Worm (Caenorhabditis elegans) whole organism, L4 larva: ENCODE measurements around the gene epi-1.

ENCODE experiments used
- D1046.2 ChIP-seq: fragments of 200-800 bp; sonication (Bioruptor generic); IDR thresholded peaks from 2 replicates; pipeline ENCODE4 v1.3.6; 2022; ENCODE audit warnings: missing genetic modification characterization, missing compliant biosample characterization
- F10B5.3 ChIP-seq: sonication (generic microtip); optimal IDR thresholded peaks from 2 replicates; lab custom pipeline; 2016; ENCODE audit warnings: mild to moderate bottlenecking, missing genetic modification characterization, missing compliant biosample characterization
- F37D6.2 ChIP-seq: sonication (generic microtip); optimal IDR thresholded peaks from 2 replicates; lab custom pipeline; 2016; ENCODE audit warnings: mild to moderate bottlenecking, missing genetic modification characterization, missing compliant biosample characterization
- F49E8.2 ChIP-seq: sonication (generic microtip); optimal IDR thresholded peaks from 2 replicates; lab custom pipeline; 2016; ENCODE audit warnings: missing compliant biosample characterization, mild to moderate bottlenecking, missing genetic modification characterization, borderline replicate concordance
- Y48G9A.11 ChIP-seq: fragments of 200-800 bp; sonication (Bioruptor generic); IDR thresholded peaks from 2 replicates; pipeline ENCODE4 v1.3.6; 2022; ENCODE audit warnings: missing genetic modification reagents, missing genetic modification characterization, missing compliant biosample characterization
- Y75B8A.6 ChIP-seq: fragments of 200-800 bp; sonication (Bioruptor generic); IDR thresholded peaks from 2 replicates; pipeline ENCODE4 v1.3.6; 2022; ENCODE audit warnings: missing genetic modification reagents, missing genetic modification characterization, missing compliant biosample characterization
- aha-1 ChIP-seq: fragments of 150-350 bp; peaks from one replicate; lab custom pipeline; 2014; ENCODE audit warnings: missing biosample characterization, missing genetic modification characterization
- arid-1 ChIP-seq: fragments of 200-800 bp; sonication (Bioruptor generic); conservative IDR thresholded peaks from 2 replicates; pipeline ENCODE4 v1.3.6; 2022; ENCODE audit warnings: missing genetic modification reagents, missing genetic modification characterization, missing compliant biosample characterization
- attf-4 ChIP-seq: sonication (generic microtip); optimal IDR thresholded peaks from 3 replicates; lab custom pipeline; 2017; ENCODE audit warnings: missing biosample characterization, missing genetic modification characterization
- ceh-20 ChIP-seq: fragments of 200-800 bp; sonication (Bioruptor generic); IDR thresholded peaks from 2 replicates; pipeline ENCODE4 v1.3.6; 2022; ENCODE audit warnings: missing genetic modification reagents, missing genetic modification characterization, missing compliant biosample characterization
- ceh-28 ChIP-seq: fragments of 150-350 bp; optimal IDR thresholded peaks from 2 replicates; lab custom pipeline; 2014; ENCODE audit warnings: missing biosample characterization, missing genetic modification reagents, missing genetic modification characterization
- ceh-44 ChIP-seq: fragments of 200-800 bp; sonication (Bioruptor generic); IDR thresholded peaks from 2 replicates; pipeline ENCODE4 v1.3.6; 2022; ENCODE audit warnings: missing genetic modification reagents, missing genetic modification characterization, missing compliant biosample characterization
- ceh-62 ChIP-seq: sonication (generic microtip); optimal IDR thresholded peaks from 2 replicates; lab custom pipeline; 2017; ENCODE audit warnings: missing biosample characterization, missing genetic modification characterization
- ceh-82 ChIP-seq: sonication (generic microtip); optimal IDR thresholded peaks from 2 replicates; lab custom pipeline; 2017; ENCODE audit warnings: missing biosample characterization, missing genetic modification characterization
- ces-1 ChIP-seq: fragments of 150-350 bp; sonication (generic microtip); optimal IDR thresholded peaks from 4 replicates; lab custom pipeline; 2014; ENCODE audit warnings: missing biosample characterization, missing genetic modification reagents, missing genetic modification characterization
- ctbp-1 ChIP-seq: fragments of 200-800 bp; sonication (Bioruptor generic); IDR thresholded peaks from 2 replicates; pipeline ENCODE4 v1.3.6; 2022; ENCODE audit warnings: missing genetic modification reagents, missing genetic modification characterization, missing compliant biosample characterization
- daf-12 ChIP-seq: fragments of 150-350 bp; optimal IDR thresholded peaks from 2 replicates; lab custom pipeline; 2014; ENCODE audit warnings: missing biosample characterization, missing genetic modification reagents, missing genetic modification characterization
- daf-16 ChIP-seq, 3 experiments: sonication (generic microtip); optimal IDR thresholded peaks; 2 replicates each; lab custom pipeline; 2016 to 2017; ENCODE audit warnings: missing genetic modification characterization in 3 of 3, missing genetic modification reagents in 3 of 3, mild to moderate bottlenecking in 2 of 3, missing compliant biosample characterization in 2 of 3, missing biosample characterization in 1 of 3, moderate library complexity in 1 of 3
- daf-8 ChIP-seq: fragments of 200-800 bp; sonication (Bioruptor generic); IDR thresholded peaks from 2 replicates; pipeline ENCODE4 v1.3.6; 2022; ENCODE audit warnings: missing genetic modification characterization, missing compliant biosample characterization
- dmd-6 ChIP-seq: fragments of 200-800 bp; sonication (Bioruptor generic); IDR thresholded peaks from 2 replicates; pipeline ENCODE4 v1.3.6; 2022; ENCODE audit warnings: missing genetic modification reagents, missing genetic modification characterization, missing compliant biosample characterization
- hlh-11 ChIP-seq: fragments of 200-800 bp; sonication (Bioruptor generic); optimal IDR thresholded peaks from 2 replicates; lab custom pipeline; 2018; ENCODE audit warnings: mild to moderate bottlenecking, missing genetic modification characterization, missing compliant biosample characterization
- hlh-30 ChIP-seq: sonication (generic microtip); optimal IDR thresholded peaks from 2 replicates; lab custom pipeline; 2017; ENCODE audit warnings: antibody characterized with exemption, mild to moderate bottlenecking, missing genetic modification characterization, missing compliant biosample characterization; ENCODE audit not compliant: insufficient read depth
- jun-1 ChIP-seq: fragments of 150-350 bp; optimal IDR thresholded peaks from 2 replicates; lab custom pipeline; 2014; ENCODE audit warnings: missing biosample characterization, missing genetic modification reagents, missing genetic modification characterization
- lim-7 ChIP-seq: fragments of 200-800 bp; sonication (Bioruptor generic); IDR thresholded peaks from 2 replicates; pipeline ENCODE4 v1.3.6; 2022; ENCODE audit warnings: missing genetic modification characterization, missing compliant biosample characterization
- lin-1 ChIP-seq: fragments of 200-800 bp; sonication (Bioruptor generic); IDR thresholded peaks from 2 replicates; pipeline ENCODE4 v1.3.6; 2022; ENCODE audit warnings: missing genetic modification reagents, missing genetic modification characterization, missing compliant biosample characterization
- lin-29 ChIP-seq: fragments of 200-800 bp; sonication (Bioruptor generic); IDR thresholded peaks from 2 replicates; pipeline ENCODE4 v1.3.6; 2022; ENCODE audit warnings: missing genetic modification reagents, missing genetic modification characterization, missing compliant biosample characterization
- lsy-2 ChIP-seq, 2 experiments: fragments of 150-350 bp in 1 of 2; sonication (generic microtip) in 1 of 2; optimal IDR thresholded peaks; 2 replicates each; lab custom pipeline; 2014 to 2017; ENCODE audit warnings: missing biosample characterization in 2 of 2, missing genetic modification characterization in 2 of 2
- madf-9 ChIP-seq: fragments of 200-800 bp; sonication (Bioruptor generic); conservative IDR thresholded peaks from 2 replicates; pipeline ENCODE4 v1.3.6; 2022; ENCODE audit warnings: missing genetic modification reagents, missing genetic modification characterization, missing compliant biosample characterization
- mdl-1 ChIP-seq, 2 experiments: fragments of 150-350 bp in 1 of 2; sonication (generic microtip) in 1 of 2; optimal IDR thresholded peaks; 2 replicates each; lab custom pipeline; 2014 to 2017; ENCODE audit warnings: missing biosample characterization in 2 of 2, missing genetic modification characterization in 2 of 2
- mdt-29 ChIP-seq: fragments of 200-800 bp; sonication (Bioruptor generic); IDR thresholded peaks from 2 replicates; pipeline ENCODE4 v1.3.6; 2022; ENCODE audit warnings: missing genetic modification reagents, missing genetic modification characterization, missing compliant biosample characterization
- mes-2 ChIP-seq: sonication (generic microtip); optimal IDR thresholded peaks from 2 replicates; lab custom pipeline; 2016; ENCODE audit warnings: missing genotype, mild to moderate bottlenecking, missing genetic modification characterization, missing compliant biosample characterization; ENCODE audit not compliant: poor library complexity, severe bottlenecking
- mxl-2 ChIP-seq: fragments of 200-800 bp; sonication (Bioruptor generic); conservative IDR thresholded peaks from 2 replicates; pipeline ENCODE4 v1.3.6; 2022; ENCODE audit warnings: missing genetic modification reagents, missing genetic modification characterization, missing compliant biosample characterization
- mxl-3 ChIP-seq: fragments of 200-800 bp; sonication (Bioruptor generic); optimal IDR thresholded peaks from 2 replicates; lab custom pipeline; 2018; ENCODE audit warnings: mild to moderate bottlenecking, missing genetic modification characterization, missing compliant biosample characterization
- nhr-10 ChIP-seq: fragments of 150-350 bp; optimal IDR thresholded peaks from 2 replicates; lab custom pipeline; 2014; ENCODE audit warnings: missing biosample characterization, missing genetic modification characterization
- nhr-102 ChIP-seq: sonication (generic microtip); optimal IDR thresholded peaks from 2 replicates; lab custom pipeline; 2016; ENCODE audit warnings: mild to moderate bottlenecking, missing genetic modification characterization, moderate library complexity, missing compliant biosample characterization
- nhr-11 ChIP-seq: fragments of 150-350 bp; optimal IDR thresholded peaks from 2 replicates; lab custom pipeline; 2014; ENCODE audit warnings: missing biosample characterization, missing genetic modification characterization
- nhr-111 ChIP-seq: fragments of 200-800 bp; sonication (Bioruptor generic); optimal IDR thresholded peaks from 2 replicates; lab custom pipeline; 2018; ENCODE audit warnings: mild to moderate bottlenecking, missing genetic modification characterization, missing compliant biosample characterization
- nhr-237 ChIP-seq: sonication (generic microtip); optimal IDR thresholded peaks from 2 replicates; lab custom pipeline; 2017; ENCODE audit warnings: missing biosample characterization, missing genetic modification characterization
- nhr-42 ChIP-seq: fragments of 200-800 bp; sonication (Bioruptor generic); IDR thresholded peaks from 2 replicates; pipeline ENCODE4 v1.3.6; 2022; ENCODE audit warnings: missing genetic modification characterization, missing compliant biosample characterization
- nhr-6 ChIP-seq: fragments of 150-350 bp; optimal IDR thresholded peaks from 2 replicates; lab custom pipeline; 2014; ENCODE audit warnings: missing biosample characterization, missing genetic modification characterization
- nhr-77 ChIP-seq: fragments of 150-350 bp; optimal IDR thresholded peaks from 2 replicates; lab custom pipeline; 2014; ENCODE audit warnings: missing biosample characterization, missing genetic modification characterization
- saeg-2 ChIP-seq: fragments of 200-800 bp; sonication (Bioruptor generic); IDR thresholded peaks from 2 replicates; pipeline ENCODE4 v1.3.6; 2022; ENCODE audit warnings: missing genetic modification reagents, missing genetic modification characterization, missing compliant biosample characterization
- snpc-1.2 ChIP-seq: fragments of 200-800 bp; sonication (Bioruptor generic); IDR thresholded peaks from 2 replicates; pipeline ENCODE4 v1.3.6; 2022; ENCODE audit warnings: missing genetic modification reagents, missing genetic modification characterization, missing compliant biosample characterization
- snpc-4 ChIP-seq: fragments of 150-350 bp; optimal IDR thresholded peaks from 2 replicates; lab custom pipeline; 2014; ENCODE audit warnings: missing biosample characterization, missing genetic modification characterization
- tag-97 ChIP-seq: fragments of 200-800 bp; sonication (Bioruptor generic); IDR thresholded peaks from 2 replicates; pipeline ENCODE4 v1.3.6; 2022; ENCODE audit warnings: missing genetic modification characterization, missing compliant biosample characterization
- unc-62 ChIP-seq, 3 experiments: fragments of 150-350 bp in 1 of 3; sonication (generic microtip); optimal IDR thresholded peaks in 2 of 3; peaks in 1 of 3; 1 replicate in 1 of 3; 2 replicates in 2 of 3; lab custom pipeline; 2014 to 2017; ENCODE audit warnings: missing biosample characterization in 3 of 3, missing genetic modification characterization in 3 of 3, missing genetic modification reagents in 3 of 3, missing genotype in 1 of 3
- vab-7 ChIP-seq: fragments of 200-800 bp; sonication (Bioruptor generic); IDR thresholded peaks from 2 replicates; pipeline ENCODE4 v1.3.6; 2022; ENCODE audit warnings: missing genetic modification reagents, missing genetic modification characterization, missing compliant biosample characterization
- zag-1 ChIP-seq: fragments of 150-350 bp; optimal IDR thresholded peaks from 2 replicates; lab custom pipeline; 2014; ENCODE audit warnings: missing biosample characterization, missing genetic modification characterization
- zip-2 ChIP-seq: fragments of 150-350 bp; optimal IDR thresholded peaks from 2 replicates; lab custom pipeline; 2014; ENCODE audit warnings: missing biosample characterization, missing genetic modification characterization

Gene epi-1

DNA sequence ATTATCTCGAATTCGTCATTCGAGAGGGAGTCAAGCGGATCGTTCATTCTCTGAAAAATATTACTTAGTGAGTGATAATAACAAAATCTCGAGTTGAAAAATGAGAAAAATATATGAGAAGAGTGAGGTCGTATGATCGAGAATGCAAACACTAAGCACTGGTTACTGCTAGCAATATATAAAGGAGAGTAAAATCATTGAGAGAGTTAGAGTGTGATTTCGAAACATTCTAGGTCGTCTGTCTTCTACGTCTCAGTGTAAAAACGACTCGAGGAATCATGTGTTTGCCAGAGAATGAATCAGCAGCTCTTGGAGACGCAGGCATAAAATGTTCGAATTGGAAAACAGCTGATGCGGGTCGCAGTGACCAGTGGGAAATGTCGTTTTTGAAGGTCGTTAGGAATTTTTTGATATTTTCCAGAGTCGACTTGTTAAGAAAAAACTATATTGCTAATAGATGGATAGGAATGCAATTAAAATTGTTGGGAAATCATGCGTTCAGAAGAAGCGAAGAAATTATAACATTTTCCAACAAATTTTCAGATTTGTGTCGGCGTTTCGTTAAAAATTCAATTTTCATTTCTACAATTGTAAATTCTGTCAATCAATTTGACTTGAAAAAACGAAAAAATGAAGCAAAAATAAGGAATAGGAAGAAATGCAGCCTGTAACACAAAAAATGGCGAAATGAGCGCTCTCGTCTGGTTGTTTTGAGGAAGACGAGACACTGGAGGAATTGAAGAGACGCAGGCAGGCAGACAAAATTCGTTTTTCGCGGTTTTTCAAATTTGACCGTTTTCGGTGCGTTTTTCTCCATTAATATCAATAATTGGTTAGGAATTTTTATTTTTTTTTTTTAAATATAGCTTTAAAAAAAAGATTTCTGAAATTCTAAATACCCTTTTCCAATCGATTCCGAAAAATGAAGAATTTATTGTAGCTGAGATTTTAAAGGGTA, 30.7 kb downstream of the epi-1 start, which contains the start of gene allo-1 (continued):
- TF ChIP-seq lim-7 (GFP tag; lab: Robert Waterston, UW) (no peak), mdt-29 (GFP tag; lab: Robert Waterston, UW) (no peak), snpc-1.2 (GFP tag; lab: Robert Waterston, UW) (peak; percentile 64), nhr-102 (tag; lab: Kevin White, UChicago) (no peak), lsy-2 (tag; optimal IDR thresholded peaks at IDR 0.05; lab: Kevin White, UChicago) (peak; percentile 35 to 68), vab-7 (GFP tag; lab: Robert Waterston, UW) (no peak), F49E8.2 (tag; lab: Kevin White, UChicago) (no peak), ceh-82 (tag; lab: Kevin White, UChicago) (no peak), lin-1 (GFP tag; lab: Robert Waterston, UW) (peak; percentile 12; the same call in 1 of the 2 replicates), mxl-2 (GFP tag; lab: Robert Waterston, UW) (no peak), hlh-30 (peak; percentile 97), ceh-62 (no peak), nhr-111 (no peak), saeg-2 (GFP tag; lab: Robert Waterston, UW) (no peak), D1046.2 (GFP tag; lab: Robert Waterston, UW) (no peak), F37D6.2 (tag; lab: Kevin White, UChicago) (no peak), ceh-28 (tag; lab: Kevin White, UChicago) (no peak), ceh-44 (GFP tag; lab: Robert Waterston, UW) (no peak), daf-12 (tag; lab: Kevin White, UChicago) (no peak), lin-29 (no peak), nhr-42 (GFP tag; lab: Robert Waterston, UW) (no peak), hlh-11 (tag; lab: Kevin White, UChicago) (peak; percentile 94), nhr-11 (tag; lab: Kevin White, UChicago) (peak; percentile 65), ctbp-1 (GFP tag; lab: Robert Waterston, UW) (no peak), Y48G9A.11 (no peak), aha-1 (tag; lab: Kevin White, UChicago) (peak; percentile 92), Y75B8A.6 (GFP tag; lab: Robert Waterston, UW) (no peak), ces-1 (no peak), nhr-10 (tag; lab: Kevin White, UChicago) (no peak), jun-1 (peak; percentile 62), mdl-1 (tag; optimal IDR thresholded peaks at IDR 0.05; lab: Kevin White, UChicago) (peak; percentile 15 to 83), arid-1 (no peak), madf-9 (GFP tag; lab: Robert Waterston, UW) (no peak), F10B5.3 (tag; lab: Kevin White, UChicago) (no peak), daf-16 (GFP tag; optimal IDR thresholded peaks at IDR 0.05; lab: Kevin White, UChicago) (no peak), daf-16 (tag; optimal IDR thresholded peaks at IDR 0.05; lab: Kevin White, UChicago) (peak; percentile 18), unc-62 (GFP tag; optimal IDR thresholded peaks at IDR 0.05 in 1 of 2; lab: Kevin White, UChicago) (peak in 1 of 2 experiments; percentile 28), unc-62 (tag; optimal IDR thresholded peaks at IDR 0.05; lab: Kevin White, UChicago) (no peak), zag-1 (no peak), tag-97 (GFP tag; lab: Robert Waterston, UW) (no peak), nhr-237 (tag; lab: Kevin White, UChicago) (no peak), nhr-6 (tag; lab: Kevin White, UChicago) (peak; percentile 63), ceh-20 (GFP tag; lab: Robert Waterston, UW) (no peak), zip-2 (tag; lab: Kevin White, UChicago) (no peak), mes-2 (tag; lab: Kevin White, UChicago) (no peak), snpc-4 (tag; lab: Kevin White, UChicago) (no peak), dmd-6 (peak; percentile 78), mxl-3 (GFP tag; lab: Kevin White, UChicago) (peak; percentile 65), attf-4 (no peak), daf-8 (GFP tag; lab: Robert Waterston, UW) (no peak), nhr-77 (peak; percentile 69)
